Fruit fly (Drosophila melanogaster): ENCODE data around the gene Msh6.

- TF ChIP-seq CG8319 (GFP tag; optimal IDR thresholded peaks at IDR 0.05) (no peak), dsx (GFP tag; optimal IDR thresholded peaks at IDR 0.05; ENCODE audit: poor library complexity, severe bottlenecking) (no peak)
Measured at dm6 chr3L:15140268-15140957, 17.9 kb downstream of the Msh6 start.
